Worm (Caenorhabditis elegans) whole organism, young adult: ENCODE results near the gene gmeb-3.

Experiments
- Y95B8A.8 ChIP-seq: fragments of 200-800 bp; sonication (Bioruptor generic); IDR thresholded peaks from 2 replicates; pipeline ENCODE4 v1.3.6; 2022; ENCODE audit warnings: missing genetic modification reagents, missing genetic modification characterization, missing compliant biosample characterization
- aptf-2 ChIP-seq: fragments of 200-800 bp; sonication (Bioruptor generic); conservative IDR thresholded peaks from 2 replicates; pipeline ENCODE4 v1.3.6; 2022; ENCODE audit warnings: missing genetic modification reagents, missing genetic modification characterization, missing compliant biosample characterization
- bed-1 ChIP-seq: fragments of 200-800 bp; sonication (Bioruptor generic); IDR thresholded peaks from 2 replicates; pipeline ENCODE4 v1.3.6; 2022; ENCODE audit warnings: missing genetic modification reagents, missing genetic modification characterization, missing compliant biosample characterization
- unc-62 ChIP-seq: fragments of 150-350 bp; optimal IDR thresholded peaks from 2 replicates; lab custom pipeline; 2014; ENCODE audit warnings: missing biosample characterization, missing genetic modification reagents, missing genetic modification characterization
- zfh-2 ChIP-seq: fragments of 200-800 bp; sonication (Bioruptor generic); conservative IDR thresholded peaks from 2 replicates; pipeline ENCODE4 v1.3.6; 2022; ENCODE audit warnings: missing genetic modification reagents, missing genetic modification characterization, missing compliant biosample characterization
- ztf-22 ChIP-seq: fragments of 200-800 bp; sonication (Bioruptor generic); optimal IDR thresholded peaks from 2 replicates; lab custom pipeline; 2018; ENCODE audit warnings: mild to moderate bottlenecking, missing genetic modification characterization, moderate library complexity, missing compliant biosample characterization

DNA sequence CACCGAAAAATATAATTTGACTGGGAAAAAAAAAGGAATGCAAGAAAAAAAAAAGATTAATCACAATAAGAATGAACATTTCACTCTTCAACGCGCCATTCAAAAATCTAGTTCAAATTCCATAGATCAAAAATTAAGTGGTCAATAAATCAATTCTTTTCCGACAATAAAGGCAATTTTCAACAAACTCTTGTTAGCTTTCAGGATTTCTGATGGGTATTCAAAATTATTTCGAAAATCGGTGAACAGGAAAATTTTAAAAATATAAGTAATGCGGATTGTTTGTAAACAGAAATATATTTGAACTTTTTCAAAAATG is 32.6 kb downstream of the gmeb-3 start:
- no peak for TF ChIP-seq Y95B8A.8 (GFP tag; lab: Robert Waterston, UW)
- no peak for TF ChIP-seq zfh-2 (GFP tag; lab: Robert Waterston, UW)
- TF ChIP-seq aptf-2 (GFP tag; lab: Robert Waterston, UW), result no peak
- no peak for TF ChIP-seq unc-62
- no peak for TF ChIP-seq ztf-22 (GFP tag; lab: Kevin White, UChicago)
- TF ChIP-seq bed-1, result no peak
